Fruit fly (Drosophila melanogaster): ENCODE measurements around the gene spn-A.

DNA sequence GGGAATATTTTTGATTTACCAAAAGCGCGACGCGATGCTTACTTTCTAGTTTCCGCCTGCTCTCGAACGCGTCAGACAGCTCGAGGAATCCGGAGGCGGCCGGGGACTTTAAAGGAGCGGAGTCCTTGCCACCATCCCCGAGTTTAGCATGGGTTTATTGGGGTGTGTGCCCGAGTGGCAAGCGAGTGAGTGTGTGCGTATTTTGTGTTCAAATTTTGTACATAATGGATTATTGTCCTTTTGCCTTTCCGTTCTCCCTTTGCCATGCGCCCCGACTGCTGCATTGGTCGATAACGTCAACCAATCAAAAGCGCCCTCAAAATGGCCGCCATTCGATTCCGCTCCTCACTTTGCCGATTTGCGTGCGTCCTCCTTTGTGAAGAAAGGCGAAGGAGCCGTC, 25.8 kb downstream of the spn-A start:
- TF ChIP-seq h (optimal IDR thresholded peaks at IDR 0.05) = no peak
- no peak for TF ChIP-seq psq (optimal IDR thresholded peaks at IDR 0.05)
- no peak for TF ChIP-seq ttk (optimal IDR thresholded peaks at IDR 0.05)
- TF ChIP-seq Myc (optimal IDR thresholded peaks at IDR 0.05) = no peak
